Fruit fly (Drosophila melanogaster): ENCODE data around the gene ctrip.
A peak's percentile ranks its signal among the peaks of the same experiment; 100 is the strongest.

The ctrip gene

dm6 chr3R:4739492-4740431 lies 72.1 kb downstream of the ctrip start (continued):
- TF ChIP-seq twi (tag; optimal IDR thresholded peaks at IDR 0.05) = peak; percentile 58
- TF ChIP-seq dmrt99B (tag; optimal IDR thresholded peaks at IDR 0.05) = peak; percentile 88
- TF ChIP-seq D (optimal IDR thresholded peaks at IDR 0.05) = no peak
- peak; percentile 89 for TF ChIP-seq D (GFP tag; optimal IDR thresholded peaks at IDR 0.05)
- TF ChIP-seq Dek (tag; optimal IDR thresholded peaks at IDR 0.05) = peak; percentile 80
- peak; percentile 3 for TF ChIP-seq schlank (tag; optimal IDR thresholded peaks at IDR 0.05)
- no peak for TF ChIP-seq CG11456 (GFP tag; IDR thresholded peaks at IDR 0.05)
- no peak for TF ChIP-seq CG1832 (GFP tag; optimal IDR thresholded peaks at IDR 0.05)
- peak; percentile 57 for TF ChIP-seq dm (GFP tag; optimal IDR thresholded peaks at IDR 0.05)
- peak; percentile 96 for TF ChIP-seq CG7556 (GFP tag; optimal IDR thresholded peaks at IDR 0.05)
- peak; percentile 56 for TF ChIP-seq Fer1 (GFP tag; optimal IDR thresholded peaks at IDR 0.05)
- TF ChIP-seq Abd-B (GFP tag; optimal IDR thresholded peaks at IDR 0.05) = peak; percentile 82
- peak; percentile 89 for TF ChIP-seq phol (tag; optimal IDR thresholded peaks at IDR 0.05)
- TF ChIP-seq CG11560 (tag; IDR thresholded peaks at IDR 0.05) = no peak
- no peak for TF ChIP-seq zfh1 (GFP tag; IDR thresholded peaks at IDR 0.05)
- peak; percentile 86 for TF ChIP-seq pnt (GFP tag; optimal IDR thresholded peaks at IDR 0.05)
- TF ChIP-seq Med (GFP tag) = peak; percentile 83
- TF ChIP-seq CG43689 (GFP tag; IDR thresholded peaks at IDR 0.05) = no peak
- peak; percentile 92 for TF ChIP-seq az2 (GFP tag; optimal IDR thresholded peaks at IDR 0.05)
- TF ChIP-seq Antp (GFP tag; optimal IDR thresholded peaks at IDR 0.05) = peak; percentile 77
- TF ChIP-seq knrl (GFP tag; IDR thresholded peaks at IDR 0.05; ENCODE audit: partially characterized antibody) = no peak
- peak; percentile 89 for TF ChIP-seq CG18599 (GFP tag; optimal IDR thresholded peaks at IDR 0.05)
- peak; percentile 66 for TF ChIP-seq scrt (GFP tag; optimal IDR thresholded peaks at IDR 0.05)
- TF ChIP-seq CG13894 (tag; optimal IDR thresholded peaks at IDR 0.05) = peak; percentile 5
- peak; percentile 74 for TF ChIP-seq Nf-YB (GFP tag; optimal IDR thresholded peaks at IDR 0.05)
- TF ChIP-seq CG30431 (GFP tag; optimal IDR thresholded peaks at IDR 0.05) = peak; percentile 76
- no peak for TF ChIP-seq MTF-1 (GFP tag; optimal IDR thresholded peaks at IDR 0.05; ENCODE audit: borderline replicate concordance)
- TF ChIP-seq org-1 (GFP tag; optimal IDR thresholded peaks at IDR 0.05) = peak; percentile 83
- TF ChIP-seq CG7839 (tag; optimal IDR thresholded peaks at IDR 0.05) = peak; percentile 89
- TF ChIP-seq maf-S (GFP tag; optimal IDR thresholded peaks at IDR 0.05) = peak; percentile 52
- TF ChIP-seq cad (GFP tag; optimal IDR thresholded peaks at IDR 0.05) = no peak
- TF ChIP-seq CG5245 (GFP tag; optimal IDR thresholded peaks at IDR 0.05) = peak; percentile 62
- peak; percentile 49 for TF ChIP-seq CG15073 (GFP tag; optimal IDR thresholded peaks at IDR 0.05)
- peak; percentile 85 for TF ChIP-seq CG9609 (GFP tag; optimal IDR thresholded peaks at IDR 0.05)
- TF ChIP-seq Elba2 (GFP tag; optimal IDR thresholded peaks at IDR 0.05) = peak; percentile 96
- TF ChIP-seq toy (GFP tag; IDR thresholded peaks at IDR 0.05) = no peak
- no peak for TF ChIP-seq CG10959 (GFP tag; IDR thresholded peaks at IDR 0.05)
- no peak for TF ChIP-seq E2f1 (GFP tag; IDR thresholded peaks at IDR 0.05)
- TF ChIP-seq danr (GFP tag; IDR thresholded peaks at IDR 0.05) = no peak
- peak; percentile 1 for TF ChIP-seq sima (GFP tag; optimal IDR thresholded peaks at IDR 0.05)
- TF ChIP-seq sob (GFP tag; IDR thresholded peaks at IDR 0.05) = no peak
- peak; percentile 86 for TF ChIP-seq CG4820 (GFP tag; optimal IDR thresholded peaks at IDR 0.05)
- TF ChIP-seq pfk (GFP tag; optimal IDR thresholded peaks at IDR 0.05) = peak; percentile 0
- peak; percentile 1 for TF ChIP-seq MESR4 (GFP tag; optimal IDR thresholded peaks at IDR 0.05)
- peak; percentile 90 for TF ChIP-seq CG13775 (GFP tag; optimal IDR thresholded peaks at IDR 0.05)
- no peak for TF ChIP-seq chinmo (GFP tag; IDR thresholded peaks at IDR 0.05; ENCODE audit: partially characterized antibody)
- TF ChIP-seq CG2889 (GFP tag; IDR thresholded peaks at IDR 0.05) = no peak
- TF ChIP-seq Gug (GFP tag; IDR thresholded peaks at IDR 0.05) = peak; percentile 54; the same call in 2 of the 4 replicates
- TF ChIP-seq gsb (GFP tag; IDR thresholded peaks at IDR 0.05) = no peak
